Worm (Caenorhabditis elegans) whole organism, L1 larva: Measurements from ENCODE around the gene ZK697.8.

ENCODE experiments used
- C04F5.9 ChIP-seq: sonication (generic microtip); optimal IDR thresholded peaks from 2 replicates; lab custom pipeline; 2016; ENCODE audit warnings: missing genetic modification characterization, missing compliant biosample characterization
- F16B12.6 ChIP-seq: fragments of 150-350 bp; optimal IDR thresholded peaks from 2 replicates; lab custom pipeline; 2014; ENCODE audit warnings: missing biosample characterization, missing genetic modification characterization
- ceh-63 ChIP-seq: fragments of 200-800 bp; sonication (Bioruptor generic); optimal IDR thresholded peaks from 2 replicates; lab custom pipeline; 2018; ENCODE audit warnings: mild to moderate bottlenecking, missing genetic modification characterization, missing compliant biosample characterization
- ceh-82 ChIP-seq, 3 experiments: fragments of 150-350 bp in 1 of 3; sonication (generic microtip) in 2 of 3; optimal IDR thresholded peaks; 2 replicates each; lab custom pipeline; 2014 to 2017; ENCODE audit warnings: missing biosample characterization in 3 of 3, missing genetic modification characterization in 3 of 3
- ceh-90 ChIP-seq: sonication (generic microtip); optimal IDR thresholded peaks from 2 replicates; lab custom pipeline; 2016; ENCODE audit warnings: missing genetic modification characterization, missing compliant biosample characterization
- ces-1 ChIP-seq: fragments of 150-350 bp; optimal IDR thresholded peaks from 2 replicates; lab custom pipeline; 2014; ENCODE audit warnings: missing biosample characterization, missing genetic modification reagents, missing genetic modification characterization
- dsc-1 ChIP-seq: sonication (generic microtip); optimal IDR thresholded peaks from 2 replicates; lab custom pipeline; 2016; ENCODE audit warnings: mild to moderate bottlenecking, missing genetic modification characterization, missing compliant biosample characterization
- egl-27 ChIP-seq, 2 experiments: fragments of 150-350 bp in 1 of 2; sonication (generic microtip); optimal IDR thresholded peaks; 3 replicates each; lab custom pipeline; 2017 to 2018; ENCODE audit warnings: missing biosample characterization in 2 of 2, missing genetic modification characterization in 2 of 2, missing genetic modification reagents in 2 of 2
- fkh-10 ChIP-seq: sonication (generic microtip); optimal IDR thresholded peaks from 2 replicates; lab custom pipeline; 2017; ENCODE audit warnings: missing biosample characterization, missing genetic modification reagents, missing genetic modification characterization
- fkh-4 ChIP-seq: sonication (generic microtip); optimal IDR thresholded peaks from 2 replicates; lab custom pipeline; 2016; ENCODE audit warnings: missing compliant biosample characterization, missing genetic modification characterization, borderline replicate concordance
- fkh-8 ChIP-seq: sonication (generic microtip); optimal IDR thresholded peaks from 2 replicates; lab custom pipeline; 2016; ENCODE audit warnings: mild to moderate bottlenecking, missing genetic modification characterization, missing compliant biosample characterization
- hlh-4 ChIP-seq: sonication (generic microtip); optimal IDR thresholded peaks from 2 replicates; lab custom pipeline; 2016; ENCODE audit warnings: mild to moderate bottlenecking, missing genetic modification characterization, missing compliant biosample characterization
- hpl-2 ChIP-seq: fragments of 150-350 bp; optimal IDR thresholded peaks from 2 replicates; lab custom pipeline; 2014; ENCODE audit warnings: missing biosample characterization, missing genetic modification reagents, missing genetic modification characterization
- irx-1 ChIP-seq: sonication (generic microtip); optimal IDR thresholded peaks from 2 replicates; lab custom pipeline; 2016; ENCODE audit warnings: missing genetic modification characterization, missing compliant biosample characterization
- isw-1 ChIP-seq: fragments of 200-800 bp; sonication (Bioruptor generic); IDR thresholded peaks from 2 replicates; pipeline ENCODE4 v1.3.6; 2022; ENCODE audit warnings: missing genetic modification characterization, missing compliant biosample characterization
- jun-1 ChIP-seq: fragments of 150-350 bp; optimal IDR thresholded peaks from 2 replicates; lab custom pipeline; 2014; ENCODE audit warnings: missing biosample characterization, missing genetic modification reagents, missing genetic modification characterization
- lin-14 ChIP-seq: fragments of 200-800 bp; sonication (Bioruptor generic); optimal IDR thresholded peaks from 2 replicates; lab custom pipeline; 2018; ENCODE audit warnings: mild to moderate bottlenecking, missing genetic modification characterization, moderate library complexity, missing compliant biosample characterization
- lin-15B ChIP-seq: fragments of 150-350 bp; sonication (generic microtip); optimal IDR thresholded peaks from 3 replicates; lab custom pipeline; 2014; ENCODE audit warnings: missing biosample characterization, missing genetic modification characterization
- lin-35 ChIP-seq, 2 experiments: fragments of 150-350 bp; optimal IDR thresholded peaks; 2 replicates each; lab custom pipeline; 2014; ENCODE audit warnings: missing biosample characterization in 2 of 2, missing genetic modification characterization in 2 of 2, missing genetic modification reagents in 2 of 2
- lin-39 ChIP-seq: fragments of 150-350 bp; optimal IDR thresholded peaks from 2 replicates; lab custom pipeline; 2014; ENCODE audit warnings: missing biosample characterization, missing genetic modification reagents, missing genetic modification characterization
- lsy-2 ChIP-seq, 2 experiments: fragments of 150-350 bp; optimal IDR thresholded peaks; 2 replicates each; lab custom pipeline; 2014; ENCODE audit warnings: missing biosample characterization in 2 of 2, missing genetic modification characterization in 2 of 2
- mef-2 ChIP-seq: fragments of 150-350 bp; optimal IDR thresholded peaks from 2 replicates; lab custom pipeline; 2014; ENCODE audit warnings: missing biosample characterization, missing genetic modification characterization
- mep-1 ChIP-seq: fragments of 150-350 bp; optimal IDR thresholded peaks from 2 replicates; lab custom pipeline; 2014; ENCODE audit warnings: missing biosample characterization, missing genetic modification characterization
- nhr-11 ChIP-seq: fragments of 150-350 bp; optimal IDR thresholded peaks from 2 replicates; lab custom pipeline; 2014; ENCODE audit warnings: missing biosample characterization, missing genetic modification characterization
- nhr-12 ChIP-seq: sonication (generic microtip); optimal IDR thresholded peaks from 2 replicates; lab custom pipeline; 2017; ENCODE audit warnings: missing biosample characterization, missing genetic modification characterization
- nhr-237 ChIP-seq: fragments of 150-350 bp; optimal IDR thresholded peaks from 2 replicates; lab custom pipeline; 2014; ENCODE audit warnings: missing biosample characterization, missing genetic modification characterization
- nhr-47 ChIP-seq: sonication (generic microtip); optimal IDR thresholded peaks from 2 replicates; lab custom pipeline; 2016; ENCODE audit warnings: mild to moderate bottlenecking, missing genetic modification characterization, moderate library complexity, missing compliant biosample characterization
- nhr-76 ChIP-seq: sonication (generic microtip); optimal IDR thresholded peaks from 2 replicates; lab custom pipeline; 2017; ENCODE audit warnings: missing biosample characterization, missing genetic modification characterization
- nhr-77 ChIP-seq: fragments of 150-350 bp; optimal IDR thresholded peaks from 2 replicates; lab custom pipeline; 2014; ENCODE audit warnings: missing biosample characterization, missing genetic modification characterization
- pag-3 ChIP-seq: sonication (generic microtip); optimal IDR thresholded peaks from 2 replicates; lab custom pipeline; 2017; ENCODE audit warnings: missing genetic modification characterization, mild to moderate bottlenecking, missing compliant biosample characterization, antibody characterized with exemption, borderline replicate concordance; ENCODE audit not compliant: insufficient read depth
- pqm-1 ChIP-seq: sonication (generic microtip); optimal IDR thresholded peaks from 3 replicates; lab custom pipeline; 2017; ENCODE audit warnings: missing biosample characterization, missing genetic modification characterization
- snu-23 ChIP-seq: sonication (generic microtip); optimal IDR thresholded peaks from 2 replicates; lab custom pipeline; 2016; ENCODE audit warnings: missing genetic modification characterization, missing compliant biosample characterization
- sox-4 ChIP-seq: sonication (generic microtip); optimal IDR thresholded peaks from 2 replicates; lab custom pipeline; 2016; ENCODE audit warnings: missing genetic modification characterization, missing compliant biosample characterization
- sptf-1 ChIP-seq: fragments of 150-350 bp; optimal IDR thresholded peaks from 2 replicates; lab custom pipeline; 2014; ENCODE audit warnings: missing biosample characterization, missing genetic modification characterization
- sup-37 ChIP-seq: fragments of 200-800 bp; sonication (Bioruptor generic); optimal IDR thresholded peaks from 2 replicates; lab custom pipeline; 2018; ENCODE audit warnings: mild to moderate bottlenecking, missing genetic modification characterization, missing compliant biosample characterization
- tbx-2 ChIP-seq: sonication (generic microtip); optimal IDR thresholded peaks from 2 replicates; lab custom pipeline; 2016; ENCODE audit warnings: missing genetic modification characterization, missing compliant biosample characterization
- xbp-1 ChIP-seq: sonication (generic microtip); optimal IDR thresholded peaks from 2 replicates; lab custom pipeline; 2016; ENCODE audit warnings: missing genetic modification characterization, missing compliant biosample characterization
- zag-1 ChIP-seq: fragments of 150-350 bp; optimal IDR thresholded peaks from 2 replicates; lab custom pipeline; 2014; ENCODE audit warnings: missing biosample characterization, missing genetic modification characterization
- zip-4 ChIP-seq: fragments of 200-800 bp; sonication (Bioruptor generic); optimal IDR thresholded peaks from 2 replicates; lab custom pipeline; 2018; ENCODE audit warnings: mild to moderate bottlenecking, missing genetic modification characterization, moderate library complexity, missing compliant biosample characterization
- ztf-11 ChIP-seq, 2 experiments: sonication (generic microtip); optimal IDR thresholded peaks; 2 replicates each; lab custom pipeline; 2016 to 2017; ENCODE audit warnings: missing genetic modification characterization in 2 of 2, missing biosample characterization in 1 of 2, missing compliant biosample characterization in 1 of 2
- ztf-4 ChIP-seq: fragments of 150-350 bp; optimal IDR thresholded peaks from 2 replicates; lab custom pipeline; 2014; ENCODE audit warnings: missing biosample characterization, missing genetic modification characterization

ZK697.8 gene

ce11 chrV:1749053-1749452, at the start of gene ZK697.8:
Gene ZK697.8 (minus strand): TSS chrV:1749153.
- TF ChIP-seq hlh-4 (no peak), lin-14 (GFP tag; lab: Kevin White, UChicago) (no peak), jun-1 (tag; lab: Kevin White, UChicago) (no peak), ztf-11 (tag; optimal IDR thresholded peaks at IDR 0.05; lab: Kevin White, UChicago) (no peak), mef-2 (tag; lab: Kevin White, UChicago) (no peak), F16B12.6 (no peak), ceh-90 (tag; lab: Kevin White, UChicago) (no peak), pqm-1 (tag; lab: Kevin White, UChicago) (no peak), ztf-4 (no peak), lin-15B (tag; lab: Kevin White, UChicago) (no peak), mep-1 (no peak), tbx-2 (tag; lab: Kevin White, UChicago) (no peak), egl-27 (tag; optimal IDR thresholded peaks at IDR 0.05; lab: Kevin White, UChicago) (no peak), fkh-8 (tag; lab: Kevin White, UChicago) (no peak), zip-4 (no peak), nhr-77 (no peak), pag-3 (no peak), lin-39 (no peak), dsc-1 (tag; lab: Kevin White, UChicago) (no peak)

ce11 chrV:1797900-1798299, 48.9 kb upstream of the ZK697.8 start, which contains the start of gene F36H9.10:
Gene F36H9.10 (plus strand): TSS chrV:1798200.
- no peak for TF ChIP-seq sptf-1 (tag; lab: Kevin White, UChicago)
- no peak for TF ChIP-seq hpl-2 (GFP tag; lab: Kevin White, UChicago)
- TF ChIP-seq nhr-76: no peak
- TF ChIP-seq nhr-237 (tag; lab: Kevin White, UChicago): no peak
- no peak for TF ChIP-seq nhr-12
- TF ChIP-seq jun-1 (tag; lab: Kevin White, UChicago): no peak
- no peak for TF ChIP-seq lsy-2 (tag; optimal IDR thresholded peaks at IDR 0.05; lab: Kevin White, UChicago)
- no peak for TF ChIP-seq sup-37 (GFP tag; lab: Kevin White, UChicago)
- no peak for TF ChIP-seq egl-27 (tag; optimal IDR thresholded peaks at IDR 0.05; lab: Kevin White, UChicago)
- TF ChIP-seq nhr-11 (tag; lab: Kevin White, UChicago): no peak
- no peak for TF ChIP-seq ceh-63 (GFP tag; lab: Kevin White, UChicago)
- no peak for TF ChIP-seq nhr-47
- no peak for TF ChIP-seq isw-1 (GFP tag; lab: Robert Waterston, UW)
- no peak for TF ChIP-seq lin-35 (GFP tag; optimal IDR thresholded peaks at IDR 0.05; lab: Kevin White, UChicago)
- no peak for TF ChIP-seq lin-14 (GFP tag; lab: Kevin White, UChicago)
- TF ChIP-seq sox-4 (tag; lab: Kevin White, UChicago): no peak
- TF ChIP-seq C04F5.9 (tag; lab: Kevin White, UChicago): no peak
- no peak for TF ChIP-seq lin-15B (tag; lab: Kevin White, UChicago)
- no peak for TF ChIP-seq fkh-10 (GFP tag; lab: Kevin White, UChicago)
- TF ChIP-seq, all 84 proteins: peak for 0

ce11 chrV:1794218-1794617, 45.3 kb upstream of the ZK697.8 start, which contains the start of gene F36H9.1:
Gene F36H9.1 (plus strand): TSS chrV:1794518.
- TF ChIP-seq nhr-12: no peak
- TF ChIP-seq sup-37 (GFP tag; lab: Kevin White, UChicago): no peak
- TF ChIP-seq xbp-1 (tag; lab: Kevin White, UChicago): no peak
- no peak for TF ChIP-seq irx-1
- no peak for TF ChIP-seq mep-1
- TF ChIP-seq nhr-11 (tag; lab: Kevin White, UChicago): no peak
- TF ChIP-seq ceh-63 (GFP tag; lab: Kevin White, UChicago): no peak
- no peak for TF ChIP-seq nhr-77
- TF ChIP-seq fkh-4: no peak
- no peak for TF ChIP-seq ces-1 (GFP tag; lab: Kevin White, UChicago)
- no peak for TF ChIP-seq zag-1 (tag; lab: Kevin White, UChicago)
- TF ChIP-seq nhr-76: no peak
- TF ChIP-seq snu-23 (GFP tag; lab: Kevin White, UChicago): no peak
- TF ChIP-seq ceh-82 (tag; optimal IDR thresholded peaks at IDR 0.05; lab: Kevin White, UChicago): no peak
- no peak for TF ChIP-seq hpl-2 (GFP tag; lab: Kevin White, UChicago)
